Fruit fly (Drosophila melanogaster) whole organism, larva: Measurements from ENCODE around the gene AdamTS-B.

ENCODE experiments used
- noc ChIP-seq: fragments of 200-800 bp; sonication (Bioruptor generic); optimal IDR thresholded peaks from 3 replicates; lab custom pipeline; 2019; ENCODE audit warnings: missing biosample characterization, mild to moderate bottlenecking, missing genetic modification characterization, moderate library complexity

The AdamTS-B gene

dm6 chrX:5698087-5698727 is at the start of gene AdamTS-B:
Gene AdamTS-B (plus strand): TSS chrX:5698557.
- peak; percentile 57 for TF ChIP-seq noc

dm6 chrX:5649387-5649786 is 49.0 kb upstream of the AdamTS-B start:
- no peak for TF ChIP-seq noc

dm6 chrX:5649998-5650397 is 48.4 kb upstream of the AdamTS-B start:
- TF ChIP-seq noc: no peak

DNA sequence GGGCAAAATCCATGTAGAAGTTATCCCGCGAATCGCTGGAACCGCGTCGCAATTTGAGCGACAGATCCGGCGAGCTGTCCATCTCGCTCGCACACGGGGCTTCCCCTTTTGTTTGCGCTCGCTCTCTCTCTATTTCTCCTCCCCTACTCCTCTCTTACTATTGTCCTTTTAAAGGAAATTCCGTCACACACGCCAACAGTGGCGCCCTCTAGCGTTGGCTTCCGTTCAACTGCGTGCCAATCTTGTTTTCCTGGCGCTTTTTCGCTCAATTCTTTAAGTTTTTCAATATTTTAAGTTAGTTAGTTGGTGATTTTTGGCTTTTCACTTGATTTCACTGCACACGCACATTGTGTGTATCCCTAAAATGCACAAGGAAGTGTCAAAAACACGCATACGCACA is 36.4 kb upstream of the AdamTS-B start:
- no peak for TF ChIP-seq noc

dm6 chrX:5662761-5663160 is 35.6 kb upstream of the AdamTS-B start, which contains the start of gene OtopLc:
Gene OtopLc (minus strand): TSS chrX:5662861.
- no peak for TF ChIP-seq noc

dm6 chrX:5664222-5664621 is 34.1 kb upstream of the AdamTS-B start:
- no peak for TF ChIP-seq noc

DNA sequence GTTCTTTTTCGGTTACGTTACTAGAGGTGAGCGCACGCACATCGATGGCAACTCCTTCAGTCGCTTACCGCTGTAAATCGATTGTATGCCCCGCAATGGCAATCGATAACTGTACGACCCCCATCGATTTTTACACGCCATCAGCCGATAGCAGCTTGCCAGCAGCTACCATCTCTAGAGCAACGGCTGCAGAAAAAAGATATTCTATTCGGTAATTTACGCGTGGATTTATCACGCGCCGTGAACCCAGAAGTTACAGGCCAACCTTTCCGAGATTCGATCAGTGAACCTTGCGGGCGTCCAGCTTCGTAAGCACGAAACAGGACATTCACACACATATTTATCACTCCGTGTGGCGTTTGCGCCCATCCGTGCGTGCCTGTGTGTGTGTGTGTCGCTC is 32.5 kb upstream of the AdamTS-B start, which contains the start of the genes Sirt4 and CG4119:
Gene Sirt4 (minus strand): TSS at position 39 of the 400 bp plus-strand sequence.
Gene CG4119 (plus strand): TSS at position 151 of the 400 bp plus-strand sequence.
- TF ChIP-seq noc: peak; percentile 26

DNA sequence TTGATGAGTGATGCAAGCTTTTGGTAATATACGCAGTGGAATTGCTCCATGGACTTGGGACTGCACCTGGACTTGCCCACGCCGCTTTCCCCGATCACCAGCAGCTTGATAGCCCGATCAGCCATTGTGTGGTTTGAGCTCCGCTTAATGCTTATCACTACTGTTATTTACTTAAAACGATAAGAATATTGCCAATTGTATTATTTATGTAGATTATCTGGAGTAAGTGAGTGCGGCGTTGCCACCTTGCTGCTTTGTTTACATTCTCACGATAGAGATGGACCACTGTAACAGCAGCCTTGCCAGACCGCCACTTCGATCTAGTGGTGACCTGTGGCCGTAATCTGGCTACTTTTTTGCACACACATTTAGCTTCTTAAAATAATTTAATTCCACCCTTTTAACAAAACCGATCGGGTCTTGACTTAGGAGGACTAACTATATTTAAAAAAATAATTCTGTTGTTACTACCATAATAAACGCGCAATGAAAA is 26.8 kb upstream of the AdamTS-B start, which contains the start of gene Rab18:
Gene Rab18 (minus strand): TSS at position 276 of the 493 bp plus-strand sequence.
- no peak for TF ChIP-seq noc

DNA sequence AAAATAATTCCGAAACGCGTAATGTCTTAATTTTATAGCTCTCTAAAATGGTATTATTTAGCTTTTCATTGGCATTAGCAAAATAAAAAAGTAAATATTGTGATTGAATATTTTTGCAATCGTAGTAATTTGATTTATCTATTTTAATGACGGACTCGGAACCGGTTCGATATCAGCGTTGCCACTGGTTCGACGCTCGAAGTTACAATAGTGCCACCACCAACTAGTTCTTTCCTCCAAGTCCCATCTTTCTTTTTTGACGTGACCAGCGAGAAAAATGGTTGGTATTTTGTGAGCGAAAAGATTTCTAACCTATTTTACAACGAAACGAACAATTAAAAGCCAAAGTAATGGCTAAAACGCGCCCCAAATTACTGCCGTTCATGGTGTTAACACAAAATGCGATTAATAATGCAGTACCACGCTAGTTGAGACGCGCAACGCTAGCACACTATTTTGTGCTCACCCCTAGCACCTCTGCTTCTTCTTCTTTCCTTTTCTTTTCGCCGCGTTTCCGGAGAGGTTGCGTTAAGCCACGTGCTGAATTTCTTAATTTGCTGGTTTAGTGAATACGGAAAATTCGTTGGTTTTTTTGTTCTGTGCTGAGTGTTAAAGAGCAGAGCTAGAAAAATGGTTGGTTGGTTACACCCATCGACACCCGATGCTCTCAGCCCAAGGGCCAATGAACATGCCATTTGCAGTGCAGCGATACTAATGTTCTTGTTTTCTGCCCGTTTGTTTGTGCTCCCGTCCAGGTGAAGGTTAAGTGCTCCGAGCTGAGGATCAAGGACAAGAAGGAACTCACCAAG is 25.9 kb upstream of the AdamTS-B start, which contains the start of gene RpL35:
Gene RpL35 (plus strand): TSS at position 159 of the 809 bp plus-strand sequence.
- peak; percentile 51 for TF ChIP-seq noc

dm6 chrX:5676855-5677254 is 21.5 kb upstream of the AdamTS-B start:
- TF ChIP-seq noc: no peak

DNA sequence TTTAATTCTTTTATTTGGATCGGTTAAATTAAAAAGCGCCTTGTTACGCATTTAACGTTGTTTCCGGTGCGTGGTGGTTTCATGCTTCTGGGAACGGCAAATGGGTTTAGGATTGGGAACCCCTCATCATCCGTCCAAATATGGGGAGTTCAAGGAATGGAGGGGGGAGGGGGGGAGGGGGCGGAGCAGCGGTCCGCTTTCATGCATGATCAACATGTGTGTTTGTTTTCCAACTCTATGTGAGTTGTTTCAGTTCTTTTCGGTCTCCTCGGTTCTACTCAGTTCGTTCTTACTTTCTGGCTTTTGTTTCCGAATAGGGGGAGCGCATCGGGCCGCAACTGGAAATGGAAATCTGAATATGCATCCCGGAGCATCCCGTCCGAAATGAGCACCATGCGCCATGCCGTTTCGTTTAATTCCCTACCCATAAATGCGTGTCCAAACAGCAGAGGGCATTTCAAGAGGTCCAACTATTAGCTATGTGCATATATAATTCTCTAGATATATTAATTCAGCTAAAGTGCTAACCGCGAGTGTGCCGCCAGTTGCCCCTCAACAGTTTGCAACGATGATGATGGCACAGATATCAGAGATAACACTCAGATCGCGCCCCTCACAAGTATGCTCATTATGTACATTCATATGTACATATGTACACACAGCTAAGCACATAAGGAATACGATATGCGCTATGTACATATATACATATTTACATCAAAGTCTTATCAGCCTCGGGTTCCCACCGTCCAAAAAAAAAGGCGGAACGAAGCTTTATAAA is 20.8 kb upstream of the AdamTS-B start:
- no peak for TF ChIP-seq noc

- TF ChIP-seq noc: no peak
These were observed 20.2 kb upstream of the AdamTS-B start for dm6 chrX:5678178-5678470.

DNA sequence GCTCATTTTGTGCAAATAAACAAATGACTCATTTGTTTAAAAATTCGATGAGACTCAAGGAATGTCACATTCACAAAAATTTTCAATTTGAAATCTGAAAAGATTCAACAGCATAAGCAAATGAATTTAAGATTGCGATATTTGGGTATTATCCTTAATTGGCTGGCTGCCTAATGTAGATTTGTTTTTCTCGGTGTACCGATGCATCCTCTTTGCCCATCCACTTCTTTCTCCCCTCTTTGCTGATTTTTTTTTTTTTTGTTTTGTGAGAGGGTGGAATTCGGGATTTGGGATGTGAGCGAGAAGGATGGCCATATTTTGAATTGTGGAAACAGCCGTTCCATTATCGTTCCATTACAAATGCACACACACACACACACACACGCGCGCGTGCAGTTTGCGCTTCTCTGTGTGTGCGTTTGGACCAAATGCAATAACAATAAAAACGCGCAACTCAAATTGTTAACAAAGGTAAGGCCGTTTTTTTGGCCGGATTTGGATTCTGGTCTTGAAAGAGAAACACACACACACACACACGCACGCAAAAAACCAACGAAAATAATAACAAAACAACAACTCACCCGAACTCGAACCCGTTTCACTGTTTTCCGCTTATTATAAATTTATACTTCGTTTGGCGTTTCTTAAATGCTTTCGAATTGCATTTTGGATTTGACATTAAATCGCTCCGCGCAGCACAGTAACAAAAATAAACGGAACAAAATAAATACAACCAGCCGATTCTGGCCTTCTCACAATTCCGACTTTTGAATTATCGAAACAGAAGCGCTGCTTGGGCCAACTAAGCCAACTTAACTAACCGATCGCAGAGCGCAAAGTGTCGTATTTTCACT is 19.1 kb upstream of the AdamTS-B start:
- TF ChIP-seq noc: no peak

dm6 chrX:5679933-5680667 is 18.3 kb upstream of the AdamTS-B start, which contains the start of the genes Tre1 and Gr5a:
Gene Tre1 (minus strand): TSS chrX:5679977.
Gene Gr5a (plus strand): TSS chrX:5680617.
- TF ChIP-seq noc: no peak

dm6 chrX:5682940-5683339 is 15.4 kb upstream of the AdamTS-B start, which contains the start of gene CG42449:
Gene CG42449 (plus strand): TSS chrX:5683240.
- no peak for TF ChIP-seq noc
